Worm (Caenorhabditis elegans) whole organism, L3 larva: Measurements from ENCODE around the gene chil-24.

ENCODE experiments used
- ama-1 ChIP-seq: fragments of 150-350 bp; optimal IDR thresholded peaks from 2 replicates; lab custom pipeline; 2018
- fkh-10 ChIP-seq: sonication (generic microtip); optimal IDR thresholded peaks from 2 replicates; lab custom pipeline; 2017; ENCODE audit warnings: missing biosample characterization, missing genetic modification reagents, missing genetic modification characterization
- lin-39 ChIP-seq: fragments of 150-350 bp; optimal IDR thresholded peaks from 2 replicates; lab custom pipeline; 2018; ENCODE audit warnings: missing biosample characterization, missing genetic modification reagents, missing genetic modification characterization
- lsy-12 ChIP-seq: sonication (generic microtip); optimal IDR thresholded peaks from 2 replicates; lab custom pipeline; 2016; ENCODE audit warnings: mild to moderate bottlenecking, missing genetic modification characterization, missing compliant biosample characterization
- nfya-1 ChIP-seq: sonication (generic microtip); optimal IDR thresholded peaks from 2 replicates; lab custom pipeline; 2017; ENCODE audit warnings: missing genetic modification characterization, mild to moderate bottlenecking, missing compliant biosample characterization, antibody characterized with exemption, moderate library complexity; ENCODE audit not compliant: insufficient read depth

- TF ChIP-seq ama-1 (lab: Kevin White, UChicago), result no peak
- TF ChIP-seq lin-39 (tag; lab: Kevin White, UChicago), result no peak
- no peak for TF ChIP-seq lsy-12 (tag; lab: Kevin White, UChicago)
- no peak for TF ChIP-seq nfya-1
- TF ChIP-seq fkh-10, result no peak
Observed at ce11 chrII:3105765-3106164, 23.2 kb upstream of the chil-24 start, which contains the start of gene clec-122.
